Worm (Caenorhabditis elegans) whole organism, mixed stage, embryonic: ENCODE data around the gene dsl-3.

ENCODE experiments used
- blmp-1 ChIP-seq: fragments of 150-350 bp; optimal IDR thresholded peaks from 2 replicates; lab custom pipeline; 2014; ENCODE audit warnings: missing biosample characterization, missing genetic modification characterization
- elt-1 ChIP-seq: sonication (generic microtip); optimal IDR thresholded peaks from 2 replicates; lab custom pipeline; 2017; ENCODE audit warnings: missing genetic modification characterization, mild to moderate bottlenecking, missing compliant biosample characterization, antibody characterized with exemption, moderate library complexity, borderline replicate concordance; ENCODE audit not compliant: insufficient read depth
- ham-2 ChIP-seq: fragments of 200-800 bp; sonication (Bioruptor generic); optimal IDR thresholded peaks from 2 replicates; lab custom pipeline; 2018; ENCODE audit warnings: mild to moderate bottlenecking, missing genetic modification characterization, missing compliant biosample characterization
- lsy-2 ChIP-seq: fragments of 150-350 bp; optimal IDR thresholded peaks from 2 replicates; lab custom pipeline; 2014; ENCODE audit warnings: missing biosample characterization, missing genetic modification characterization
- mab-5 ChIP-seq: fragments of 150-350 bp; optimal IDR thresholded peaks from 2 replicates; lab custom pipeline; 2014; ENCODE audit warnings: missing biosample characterization, missing genetic modification characterization
- nhr-12 ChIP-seq: fragments of 150-350 bp; optimal IDR thresholded peaks from 2 replicates; lab custom pipeline; 2014; ENCODE audit warnings: missing biosample characterization, missing genetic modification characterization
- nhr-237 ChIP-seq: fragments of 150-350 bp; optimal IDR thresholded peaks from 2 replicates; lab custom pipeline; 2014; ENCODE audit warnings: missing biosample characterization, missing genetic modification characterization
- pha-4 ChIP-seq: fragments of 150-350 bp; optimal IDR thresholded peaks from 2 replicates; lab custom pipeline; 2018; ENCODE audit warnings: missing biosample characterization, missing genetic modification reagents, missing genetic modification characterization
- snpc-4 ChIP-seq: fragments of 150-350 bp; optimal IDR thresholded peaks from 2 replicates; lab custom pipeline; 2014; ENCODE audit warnings: missing biosample characterization, missing genetic modification characterization
- sptf-1 ChIP-seq: sonication (generic microtip); optimal IDR thresholded peaks from 2 replicates; lab custom pipeline; 2017; ENCODE audit warnings: mild to moderate bottlenecking, missing genetic modification characterization, moderate library complexity, missing compliant biosample characterization

ce11 chrIV:1657069-1657468 is 47.0 kb downstream of the dsl-3 start:
- TF ChIP-seq snpc-4 (tag; lab: Kevin White, UChicago) (no peak), pha-4 (tag; lab: Kevin White, UChicago) (peak; percentile 96), sptf-1 (no peak), ham-2 (GFP tag; lab: Kevin White, UChicago) (no peak), blmp-1 (tag; lab: Kevin White, UChicago) (no peak), nhr-12 (tag; lab: Kevin White, UChicago) (no peak), nhr-237 (no peak), lsy-2 (tag; lab: Kevin White, UChicago) (no peak), elt-1 (no peak), mab-5 (tag; lab: Kevin White, UChicago) (no peak)
